Fruit fly (Drosophila melanogaster): Measurements from ENCODE around the gene fd19B.

DNA sequence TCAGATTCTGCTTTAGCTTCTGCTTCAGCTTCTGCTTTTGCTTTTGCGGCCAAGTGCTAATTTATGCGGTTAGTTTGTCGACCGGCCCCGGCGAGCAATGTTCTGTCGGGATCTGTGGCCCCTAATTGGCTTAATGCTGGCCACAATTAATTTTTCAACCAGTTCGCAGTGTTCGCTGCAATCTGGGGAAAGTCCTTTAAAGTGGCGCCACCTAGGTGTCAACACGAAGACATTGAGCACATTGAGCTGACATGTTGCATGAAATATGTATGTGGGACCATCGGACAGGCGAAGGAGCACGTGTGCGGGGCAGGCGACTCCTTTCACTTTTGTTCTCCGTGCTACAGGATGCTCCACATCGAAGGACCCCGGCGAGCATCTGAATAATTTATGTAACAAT lies 12.8 kb upstream of the fd19B start:
- TF ChIP-seq brk (GFP tag; optimal IDR thresholded peaks at IDR 0.05), result no peak
- TF ChIP-seq psq (GFP tag; optimal IDR thresholded peaks at IDR 0.05), result no peak
- no peak for TF ChIP-seq HLH106 (tag; optimal IDR thresholded peaks at IDR 0.05)
- no peak for TF ChIP-seq Hr78 (GFP tag; optimal IDR thresholded peaks at IDR 0.05)
- no peak for TF ChIP-seq h (GFP tag; optimal IDR thresholded peaks at IDR 0.05)

Data from whole organism, wandering third instar larva.